Fruit fly (Drosophila melanogaster): ENCODE data around the gene CG14431.

- TF ChIP-seq jim (GFP tag; optimal IDR thresholded peaks at IDR 0.05) (peak; percentile 4), N (GFP tag; optimal IDR thresholded peaks at IDR 0.05) (no peak), Hr78 (GFP tag; optimal IDR thresholded peaks at IDR 0.05) (no peak), dl (GFP tag; optimal IDR thresholded peaks at IDR 0.05; ENCODE audit: insufficient read depth in 1 of 2, partially characterized antibody in 2 of 2) (no peak)
Measured at dm6 chrX:6969364-6970137, 61.5 kb downstream of the CG14431 start, which contains the start of gene CG4586.
